Worm (Caenorhabditis elegans) whole organism, midembryonic: ENCODE data around the gene ect-2.

Source experiments
- T22C8.4 ChIP-seq: fragments of 200-800 bp; sonication (Bioruptor generic); IDR thresholded peaks from 2 replicates; pipeline ENCODE4 v1.3.6; 2022; ENCODE audit warnings: missing genetic modification characterization, missing compliant biosample characterization
- cog-1 ChIP-seq: sonication (generic microtip); optimal IDR thresholded peaks from 2 replicates; lab custom pipeline; 2016; ENCODE audit warnings: missing genetic modification characterization, missing compliant biosample characterization
- flt-1 ChIP-seq: fragments of 200-800 bp; sonication (Bioruptor generic); IDR thresholded peaks from 2 replicates; pipeline ENCODE4 v1.3.6; 2022; ENCODE audit warnings: missing genetic modification characterization, missing compliant biosample characterization
- klf-2 ChIP-seq: fragments of 200-800 bp; sonication (Bioruptor generic); conservative IDR thresholded peaks from 2 replicates; pipeline ENCODE4 v1.3.6; 2022; ENCODE audit warnings: missing genetic modification reagents, missing genetic modification characterization, missing compliant biosample characterization
- med-1 ChIP-seq: sonication (generic microtip); optimal IDR thresholded peaks from 2 replicates; lab custom pipeline; 2017; ENCODE audit warnings: missing genetic modification characterization, mild to moderate bottlenecking, missing compliant biosample characterization, antibody characterized with exemption, missing genetic modification reagents; ENCODE audit not compliant: insufficient read depth
- ref-1 ChIP-seq: fragments of 200-800 bp; sonication (Bioruptor generic); conservative IDR thresholded peaks from 2 replicates; pipeline ENCODE4 v1.3.6; 2022; ENCODE audit warnings: missing genetic modification reagents, missing genetic modification characterization, missing compliant biosample characterization
- tab-1 ChIP-seq: fragments of 200-800 bp; sonication (Bioruptor generic); IDR thresholded peaks from 2 replicates; pipeline ENCODE4 v1.3.6; 2022; ENCODE audit warnings: missing genetic modification characterization, missing compliant biosample characterization
- ztf-23 ChIP-seq: fragments of 200-800 bp; sonication (Bioruptor generic); IDR thresholded peaks from 2 replicates; pipeline ENCODE4 v1.3.6; 2022; ENCODE audit warnings: missing genetic modification reagents, missing genetic modification characterization, missing compliant biosample characterization
- ztf-29 ChIP-seq: fragments of 200-800 bp; sonication (Bioruptor generic); IDR thresholded peaks from 2 replicates; pipeline ENCODE4 v1.3.6; 2022; ENCODE audit warnings: missing genetic modification reagents, missing genetic modification characterization, missing compliant biosample characterization

ce11 chrII:10784780-10785463 lies 1.2 kb upstream of the ect-2 start, which contains the start of gene cdl-1:
- TF ChIP-seq cog-1 (tag; lab: Kevin White, UChicago) (no peak), klf-2 (GFP tag; lab: Robert Waterston, UW) (no peak), flt-1 (GFP tag; lab: Robert Waterston, UW) (no peak), med-1 (GFP tag; lab: Kevin White, UChicago) (no peak), ref-1 (GFP tag; lab: Robert Waterston, UW) (no peak), ztf-23 (GFP tag; lab: Robert Waterston, UW) (no peak), ztf-29 (GFP tag; lab: Robert Waterston, UW) (no peak), tab-1 (no peak), T22C8.4 (GFP tag; lab: Robert Waterston, UW) (no peak)
